Worm (Caenorhabditis elegans) whole organism, early embryonic: ENCODE data around the gene W05B2.2.

ENCODE experiments used
- F13C5.2 ChIP-seq: sonication (generic microtip); optimal IDR thresholded peaks from 2 replicates; lab custom pipeline; 2017; ENCODE audit warnings: mild to moderate bottlenecking, missing genetic modification characterization, inconsistent platforms, missing compliant biosample characterization
- ama-1 ChIP-seq: fragments of 150-350 bp; optimal IDR thresholded peaks from 2 replicates; lab custom pipeline; 2014
- ceh-13 ChIP-seq: fragments of 200-800 bp; sonication (Bioruptor generic); optimal IDR thresholded peaks from 2 replicates; lab custom pipeline; 2018; ENCODE audit warnings: mild to moderate bottlenecking, missing genetic modification characterization, missing compliant biosample characterization
- hmbx-1 ChIP-seq: sonication (generic microtip); optimal IDR thresholded peaks from 2 replicates; lab custom pipeline; 2016; ENCODE audit warnings: mild to moderate bottlenecking, missing genetic modification characterization, missing compliant biosample characterization
- hmg-4 ChIP-seq: fragments of 200-800 bp; sonication (Bioruptor generic); optimal IDR thresholded peaks from 2 replicates; lab custom pipeline; 2018; ENCODE audit warnings: mild to moderate bottlenecking, missing genetic modification characterization, missing compliant biosample characterization
- hnd-1 ChIP-seq: sonication (generic microtip); optimal IDR thresholded peaks from 2 replicates; lab custom pipeline; 2016; ENCODE audit warnings: missing genetic modification characterization, missing compliant biosample characterization
- sea-1 ChIP-seq: fragments of 200-800 bp; sonication (Bioruptor generic); conservative IDR thresholded peaks from 2 replicates; pipeline ENCODE4 v1.3.6; 2022; ENCODE audit warnings: missing genetic modification characterization, missing compliant biosample characterization
- tbx-11 ChIP-seq: fragments of 200-800 bp; sonication (Bioruptor generic); IDR thresholded peaks from 2 replicates; pipeline ENCODE4 v1.3.6; 2022; ENCODE audit warnings: missing genetic modification characterization, missing compliant biosample characterization

DNA sequence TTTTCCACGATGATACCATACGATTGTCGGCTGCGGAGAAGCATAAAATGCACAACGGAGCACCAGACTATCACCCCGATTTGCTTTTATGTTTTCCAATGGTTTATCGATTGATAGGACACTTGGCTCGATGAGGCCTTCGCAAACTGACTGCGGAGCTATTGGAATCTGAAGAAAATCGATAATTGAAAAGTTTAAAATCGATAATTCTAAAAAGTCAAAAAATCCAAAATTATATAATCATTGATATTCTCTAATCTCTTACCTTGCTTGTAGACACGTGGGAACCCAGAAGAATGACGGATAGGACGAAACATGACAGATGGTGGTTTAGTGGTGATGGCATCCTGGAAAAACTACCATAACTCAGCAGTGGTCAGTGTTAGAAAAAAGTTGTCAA lies 13.8 kb downstream of the W05B2.2 start, which contains the start of gene zig-5:
- no peak for TF ChIP-seq ceh-13 (GFP tag; lab: Kevin White, UChicago)
- no peak for TF ChIP-seq ama-1 (lab: Kevin White, UChicago)
- TF ChIP-seq hmbx-1 (tag; lab: Kevin White, UChicago): no peak
- no peak for TF ChIP-seq sea-1 (GFP tag; lab: Robert Waterston, UW)
- TF ChIP-seq F13C5.2 (tag; lab: Kevin White, UChicago): no peak
- no peak for TF ChIP-seq tbx-11 (GFP tag; lab: Robert Waterston, UW)
- no peak for TF ChIP-seq hmg-4 (GFP tag; lab: Kevin White, UChicago)
- TF ChIP-seq hnd-1 (tag; lab: Kevin White, UChicago): no peak
